Fruit fly (Drosophila melanogaster) whole organism, embryonic: ENCODE results near the gene ast.

Source experiments
- C15 ChIP-seq: fragments of 200-800 bp; sonication (Bioruptor generic); IDR thresholded peaks from 3 replicates; pipeline ENCODE4 v1.3.6; 2022; ENCODE audit warnings: missing biosample characterization, missing genetic modification characterization
- CG11085 ChIP-seq: fragments of 200-800 bp; sonication (Bioruptor generic); IDR thresholded peaks from 2 replicates; pipeline ENCODE4 v1.3.6; 2022; ENCODE audit warnings: missing biosample characterization, missing genetic modification characterization
- CG11398 ChIP-seq: fragments of 200-800 bp; sonication (Bioruptor generic); optimal IDR thresholded peaks from 2 replicates; lab custom pipeline; 2016; ENCODE audit warnings: missing biosample characterization, missing genetic modification characterization
- CG4360 ChIP-seq: fragments of 200-800 bp; sonication (Bioruptor generic); IDR thresholded peaks from 2 replicates; pipeline ENCODE4 v1.3.6; 2022; ENCODE audit warnings: missing biosample characterization, missing genetic modification characterization
- CG7745 ChIP-seq: fragments of 200-800 bp; sonication (Bioruptor generic); optimal IDR thresholded peaks from 2 replicates; lab custom pipeline; 2018; ENCODE audit warnings: missing biosample characterization, mild to moderate bottlenecking, missing genetic modification characterization, moderate library complexity
- CG7928 ChIP-seq: fragments of 200-800 bp; sonication (Bioruptor generic); optimal IDR thresholded peaks from 2 replicates; lab custom pipeline; 2017; ENCODE audit warnings: missing biosample characterization, mild to moderate bottlenecking, missing genetic modification characterization
- Fer1 ChIP-seq: fragments of 200-800 bp; sonication (Bioruptor generic); optimal IDR thresholded peaks from 2 replicates; lab custom pipeline; 2017; ENCODE audit warnings: missing biosample characterization, mild to moderate bottlenecking, missing genetic modification characterization
- h ChIP-seq: fragments of >200 bp; optimal IDR thresholded peaks from 2 replicates; lab custom pipeline; 2017

- TF ChIP-seq CG7928 (GFP tag; lab: Kevin White, UChicago) (no peak), CG4360 (GFP tag; lab: Robert Waterston, UW) (no peak), C15 (GFP tag; lab: Robert Waterston, UW) (no peak), h (lab: Kevin White, UChicago) (no peak), CG11085 (GFP tag; lab: Robert Waterston, UW) (no peak), Fer1 (no peak), CG11398 (GFP tag; lab: Kevin White, UChicago) (no peak), CG7745 (no peak)
Observed at dm6 chr2L:1073530-1073929, 4.2 kb upstream of the ast start.
